Worm (Caenorhabditis elegans) whole organism, L1 larva: ENCODE results near the gene psmd-9.

Experiments used
- C34B4.2 ChIP-seq: sonication (generic microtip); optimal IDR thresholded peaks from 2 replicates; lab custom pipeline; 2017; ENCODE audit warnings: mild to moderate bottlenecking, missing genetic modification characterization, missing compliant biosample characterization
- ceh-8 ChIP-seq: fragments of 200-800 bp; sonication (Bioruptor generic); optimal IDR thresholded peaks from 2 replicates; lab custom pipeline; 2018; ENCODE audit warnings: mild to moderate bottlenecking, missing genetic modification characterization, moderate library complexity, missing compliant biosample characterization
- efl-1 ChIP-seq, 4 experiments: fragments of 150-350 bp; optimal IDR thresholded peaks in 3 of 4; peaks in 1 of 4; 1 replicate in 1 of 4; 2 replicates in 3 of 4; lab custom pipeline; 2014; ENCODE audit warnings: missing biosample characterization in 2 of 4, missing genetic modification characterization in 2 of 4, missing genetic modification reagents in 2 of 4
- fos-1 ChIP-seq: fragments of 150-350 bp; optimal IDR thresholded peaks from 2 replicates; lab custom pipeline; 2014; ENCODE audit warnings: missing biosample characterization, missing genetic modification characterization
- lin-39 ChIP-seq: fragments of 150-350 bp; optimal IDR thresholded peaks from 2 replicates; lab custom pipeline; 2014; ENCODE audit warnings: missing biosample characterization, missing genetic modification reagents, missing genetic modification characterization
- lsy-2 ChIP-seq, 2 experiments: fragments of 150-350 bp; optimal IDR thresholded peaks; 2 replicates each; lab custom pipeline; 2014; ENCODE audit warnings: missing biosample characterization in 2 of 2, missing genetic modification characterization in 2 of 2
- mep-1 ChIP-seq: fragments of 150-350 bp; optimal IDR thresholded peaks from 2 replicates; lab custom pipeline; 2014; ENCODE audit warnings: missing biosample characterization, missing genetic modification characterization
- nhr-237 ChIP-seq: fragments of 150-350 bp; optimal IDR thresholded peaks from 2 replicates; lab custom pipeline; 2014; ENCODE audit warnings: missing biosample characterization, missing genetic modification characterization
- nhr-28 ChIP-seq: fragments of 150-350 bp; optimal IDR thresholded peaks from 2 replicates; lab custom pipeline; 2014; ENCODE audit warnings: missing biosample characterization, missing genetic modification characterization
- snpc-4 ChIP-seq: fragments of 150-350 bp; optimal IDR thresholded peaks from 2 replicates; lab custom pipeline; 2014; ENCODE audit warnings: missing biosample characterization, missing genetic modification characterization

DNA sequence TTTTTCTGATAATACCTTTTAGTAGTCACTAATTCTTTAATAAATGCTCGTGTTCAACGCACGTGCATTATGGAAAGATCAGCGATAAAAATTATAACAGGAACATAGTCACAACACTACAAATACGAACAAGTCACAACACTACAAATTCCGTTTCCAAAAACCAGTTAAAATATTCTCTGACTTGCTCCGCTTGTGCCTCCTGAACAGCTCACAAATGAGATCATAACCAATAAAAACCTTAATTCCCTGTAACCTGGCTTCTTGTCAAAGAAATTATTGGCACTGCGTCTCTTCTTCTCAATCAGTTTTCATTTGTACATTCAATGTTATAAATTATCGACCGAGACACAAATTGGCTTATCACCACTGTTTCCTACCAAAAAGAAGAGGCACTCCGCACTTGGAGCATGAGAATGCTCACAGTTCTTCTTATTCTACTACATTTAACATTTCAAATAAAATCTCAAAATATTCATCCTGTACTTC, 17.5 kb downstream of the psmd-9 start, which contains the start of gene B0252.1:
- TF ChIP-seq fos-1 (tag; lab: Kevin White, UChicago) = no peak
- no peak for TF ChIP-seq C34B4.2
- no peak for TF ChIP-seq efl-1 (optimal IDR thresholded peaks at IDR 0.05; lab: Kevin White, UChicago)
- no peak for TF ChIP-seq efl-1 (GFP tag; optimal IDR thresholded peaks at IDR 0.05 in 1 of 2; lab: Kevin White, UChicago)
- no peak for TF ChIP-seq snpc-4 (tag; lab: Kevin White, UChicago)
- TF ChIP-seq nhr-28 (tag; lab: Kevin White, UChicago) = no peak
- no peak for TF ChIP-seq nhr-237 (tag; lab: Kevin White, UChicago)
- no peak for TF ChIP-seq lsy-2 (tag; optimal IDR thresholded peaks at IDR 0.05; lab: Kevin White, UChicago)
- TF ChIP-seq mep-1 (tag; lab: Kevin White, UChicago) = no peak
- TF ChIP-seq lin-39 (tag; lab: Kevin White, UChicago) = no peak
- TF ChIP-seq ceh-8 = no peak
